Fruit fly (Drosophila melanogaster) whole organism, embryonic: ENCODE measurements around the gene CG42240.
A peak's percentile ranks its signal among the peaks of the same experiment; 100 is the strongest.

Source experiments
- Adf1 ChIP-seq: fragments of 200-800 bp; sonication (Bioruptor generic); IDR thresholded peaks from 2 replicates; pipeline ENCODE4 v1.3.6; 2022; ENCODE audit warnings: missing biosample characterization, missing genetic modification characterization
- Antp ChIP-seq: fragments of 200-800 bp; sonication (Bioruptor generic); optimal IDR thresholded peaks from 3 replicates; lab custom pipeline; 2016; ENCODE audit warnings: missing biosample characterization, missing genetic modification characterization
- CG11247 ChIP-seq: fragments of 200-800 bp; sonication (Bioruptor generic); IDR thresholded peaks from 2 replicates; pipeline ENCODE4 v1.3.6; 2022; ENCODE audit warnings: missing biosample characterization, missing genetic modification characterization
- CG13287 ChIP-seq: fragments of 200-800 bp; sonication (Bioruptor generic); IDR thresholded peaks from 2 replicates; pipeline ENCODE4 v1.3.6; 2022; ENCODE audit warnings: missing biosample characterization, missing genetic modification characterization; ENCODE audit not compliant: partially characterized antibody
- CG14710 ChIP-seq: fragments of 200-800 bp; sonication (Bioruptor generic); optimal IDR thresholded peaks from 3 replicates; lab custom pipeline; 2019; ENCODE audit warnings: missing biosample characterization, mild to moderate bottlenecking, missing genetic modification characterization, moderate library complexity
- CG16813 ChIP-seq: fragments of 200-800 bp; sonication (Bioruptor generic); IDR thresholded peaks from 3 replicates; pipeline ENCODE4 v1.3.6; 2022; ENCODE audit warnings: missing biosample characterization, missing genetic modification characterization; ENCODE audit not compliant: partially characterized antibody
- CG17385 ChIP-seq: fragments of 200-800 bp; sonication (Bioruptor generic); optimal IDR thresholded peaks from 3 replicates; lab custom pipeline; 2018; ENCODE audit warnings: missing biosample characterization, mild to moderate bottlenecking, missing genetic modification characterization
- CG2889 ChIP-seq: fragments of 200-800 bp; sonication (Bioruptor generic); IDR thresholded peaks from 3 replicates; pipeline ENCODE4 v1.3.6; 2022; ENCODE audit warnings: missing biosample characterization, missing genetic modification characterization
- CG34376 ChIP-seq: fragments of 200-800 bp; sonication (Bioruptor generic); optimal IDR thresholded peaks from 2 replicates; lab custom pipeline; 2018; ENCODE audit warnings: missing biosample characterization, mild to moderate bottlenecking, missing genetic modification characterization
- CG6791 ChIP-seq: fragments of 200-800 bp; sonication (Bioruptor generic); IDR thresholded peaks from 3 replicates; pipeline ENCODE4 v1.3.6; 2022; ENCODE audit warnings: missing biosample characterization, missing genetic modification characterization; ENCODE audit not compliant: partially characterized antibody
- CG7745 ChIP-seq: fragments of 200-800 bp; sonication (Bioruptor generic); optimal IDR thresholded peaks from 2 replicates; lab custom pipeline; 2018; ENCODE audit warnings: missing biosample characterization, mild to moderate bottlenecking, missing genetic modification characterization, moderate library complexity
- CG7987 ChIP-seq: fragments of 200-800 bp; sonication (Bioruptor generic); optimal IDR thresholded peaks from 2 replicates; lab custom pipeline; 2018; ENCODE audit warnings: missing biosample characterization, mild to moderate bottlenecking, missing genetic modification characterization, moderate library complexity
- CG8290 ChIP-seq, 3 experiments: fragments of 200-800 bp; sonication (Bioruptor generic); optimal IDR thresholded peaks; 2 replicates each; lab custom pipeline; 2016 to 2019; ENCODE audit warnings: missing biosample characterization in 3 of 3, missing genetic modification characterization in 3 of 3, mild to moderate bottlenecking in 2 of 3, moderate library complexity in 1 of 3
- CG9797 ChIP-seq: fragments of 200-800 bp; sonication (Bioruptor generic); optimal IDR thresholded peaks from 3 replicates; lab custom pipeline; 2018; ENCODE audit warnings: missing biosample characterization, mild to moderate bottlenecking, missing genetic modification characterization
- Doc3 ChIP-seq: fragments of 200-800 bp; sonication (Bioruptor generic); IDR thresholded peaks from 3 replicates; pipeline ENCODE4 v1.3.6; 2022; ENCODE audit warnings: missing biosample characterization, missing genetic modification characterization; ENCODE audit not compliant: partially characterized antibody
- Drgx ChIP-seq: fragments of 200-800 bp; sonication (Bioruptor generic); IDR thresholded peaks from 2 replicates; pipeline ENCODE4 v1.3.6; 2022; ENCODE audit warnings: missing biosample characterization, missing genetic modification characterization
- E2f2 ChIP-seq: fragments of 200-800 bp; sonication (Bioruptor generic); IDR thresholded peaks from 2 replicates; pipeline ENCODE4 v1.3.6; 2022; ENCODE audit warnings: missing biosample characterization, missing genetic modification characterization
- Eip74EF ChIP-seq, 2 experiments: fragments of 200-800 bp in 1 of 2; fragments of >200 bp in 1 of 2; sonication (Bioruptor generic) in 1 of 2; optimal IDR thresholded peaks; 2 replicates each; lab custom pipeline; 2017 to 2019; ENCODE audit warnings: missing biosample characterization in 2 of 2, missing genetic modification characterization in 2 of 2, mild to moderate bottlenecking in 1 of 2, moderate library complexity in 1 of 2
- Gsc ChIP-seq: fragments of 200-800 bp; sonication (Bioruptor generic); IDR thresholded peaks from 2 replicates; pipeline ENCODE4 v1.3.6; 2022; ENCODE audit warnings: missing biosample characterization, missing genetic modification characterization
- H2.0 ChIP-seq: fragments of 200-800 bp; sonication (Bioruptor generic); IDR thresholded peaks from 2 replicates; pipeline ENCODE4 v1.3.6; 2022; ENCODE audit warnings: missing biosample characterization, missing genetic modification characterization
- Jarid2 ChIP-seq: fragments of 200-800 bp; sonication (Bioruptor generic); optimal IDR thresholded peaks from 3 replicates; lab custom pipeline; 2017; ENCODE audit warnings: mild to moderate bottlenecking, missing biosample characterization, missing genetic modification reagents, missing genetic modification characterization
- MBD-R2 ChIP-seq: fragments of 200-800 bp; sonication (Bioruptor generic); IDR thresholded peaks from 2 replicates; pipeline ENCODE4 v1.3.6; 2022; ENCODE audit warnings: missing biosample characterization, missing genetic modification characterization
- MESR4 ChIP-seq: fragments of 200-800 bp; sonication (Bioruptor generic); optimal IDR thresholded peaks from 2 replicates; lab custom pipeline; 2018; ENCODE audit warnings: missing biosample characterization, mild to moderate bottlenecking, missing genetic modification characterization, moderate library complexity
- Nf-YB ChIP-seq: fragments of 200-800 bp; sonication (Bioruptor generic); optimal IDR thresholded peaks from 3 replicates; lab custom pipeline; 2019; ENCODE audit warnings: missing biosample characterization, mild to moderate bottlenecking, missing genetic modification characterization, moderate library complexity
- Scr ChIP-seq: fragments of 200-800 bp; sonication (Bioruptor generic); IDR thresholded peaks from 2 replicates; pipeline ENCODE4 v1.3.6; 2022; ENCODE audit warnings: missing biosample characterization, missing genetic modification characterization; ENCODE audit not compliant: partially characterized antibody
- Side ChIP-seq: fragments of 200-800 bp; sonication (Bioruptor generic); optimal IDR thresholded peaks from 2 replicates; lab custom pipeline; 2016; ENCODE audit warnings: missing biosample characterization, missing genetic modification characterization
- amos ChIP-seq: fragments of 200-800 bp; sonication (Bioruptor generic); IDR thresholded peaks from 2 replicates; pipeline ENCODE4 v1.3.6; 2022; ENCODE audit warnings: missing biosample characterization, missing genetic modification characterization; ENCODE audit not compliant: partially characterized antibody
- ara ChIP-seq: fragments of 200-800 bp; sonication (Bioruptor generic); IDR thresholded peaks from 2 replicates; pipeline ENCODE4 v1.3.6; 2022; ENCODE audit warnings: missing biosample characterization, missing genetic modification characterization
- ato ChIP-seq: fragments of 200-800 bp; sonication (Bioruptor generic); IDR thresholded peaks from 2 replicates; pipeline ENCODE4 v1.3.6; 2022; ENCODE audit warnings: missing biosample characterization, missing genetic modification characterization; ENCODE audit not compliant: partially characterized antibody
- bbx ChIP-seq: fragments of 200-800 bp; sonication (Bioruptor generic); IDR thresholded peaks from 2 replicates; pipeline ENCODE4 v1.3.6; 2022; ENCODE audit warnings: missing biosample characterization, missing genetic modification characterization; ENCODE audit not compliant: partially characterized antibody
- bowl ChIP-seq: fragments of 200-800 bp; sonication (Bioruptor generic); IDR thresholded peaks from 2 replicates; pipeline ENCODE4 v1.3.6; 2022; ENCODE audit warnings: missing biosample characterization, missing genetic modification characterization
- chinmo ChIP-seq: fragments of 200-800 bp; sonication (Bioruptor generic); IDR thresholded peaks from 4 replicates; pipeline ENCODE4 v1.3.6; 2022; ENCODE audit warnings: missing biosample characterization, missing genetic modification characterization; ENCODE audit not compliant: partially characterized antibody
- esg ChIP-seq: fragments of 200-800 bp; sonication (Bioruptor generic); conservative IDR thresholded peaks from 2 replicates; pipeline ENCODE4 v1.3.6; 2022; ENCODE audit warnings: missing biosample characterization, missing genetic modification characterization
- exex ChIP-seq: fragments of 200-800 bp; sonication (Bioruptor generic); optimal IDR thresholded peaks from 4 replicates; lab custom pipeline; 2018; ENCODE audit warnings: missing biosample characterization, mild to moderate bottlenecking, missing genetic modification characterization, moderate library complexity
- gfzf ChIP-seq: fragments of 200-800 bp; sonication (Bioruptor generic); optimal IDR thresholded peaks from 2 replicates; lab custom pipeline; 2016; ENCODE audit warnings: missing biosample characterization, mild to moderate bottlenecking, missing genetic modification characterization, moderate library complexity
- hbn ChIP-seq: fragments of 200-800 bp; sonication (Bioruptor generic); IDR thresholded peaks from 2 replicates; pipeline ENCODE4 v1.3.6; 2022; ENCODE audit warnings: missing biosample characterization, missing genetic modification characterization; ENCODE audit not compliant: partially characterized antibody
- jing ChIP-seq: fragments of 200-800 bp; sonication (Bioruptor generic); optimal IDR thresholded peaks from 2 replicates; lab custom pipeline; 2018; ENCODE audit warnings: missing biosample characterization, mild to moderate bottlenecking, missing genetic modification characterization
- nmo ChIP-seq: fragments of 200-800 bp; sonication (Bioruptor generic); optimal IDR thresholded peaks from 2 replicates; lab custom pipeline; 2018; ENCODE audit warnings: missing biosample characterization, mild to moderate bottlenecking, missing genetic modification characterization, moderate library complexity
- prd ChIP-seq, 3 experiments: fragments of >200 bp in 2 of 3; fragments of 200-800 bp in 1 of 3; sonication (Bioruptor generic) in 1 of 3; optimal IDR thresholded peaks in 2 of 3; IDR thresholded peaks in 1 of 3; 2 replicates in 2 of 3; 3 replicates in 1 of 3; pipeline versions ENCODE4 v1.3.6 to Lab custom; 2017 to 2022; ENCODE audit warnings: missing biosample characterization in 1 of 3, missing genetic modification characterization in 1 of 3
- pros ChIP-seq: fragments of 200-800 bp; sonication (Bioruptor generic); optimal IDR thresholded peaks from 3 replicates; lab custom pipeline; 2019; ENCODE audit warnings: missing biosample characterization, mild to moderate bottlenecking, missing genetic modification characterization, moderate library complexity
- sc ChIP-seq, 3 experiments: fragments of >200 bp in 2 of 3; fragments of 200-800 bp in 1 of 3; sonication (Bioruptor generic) in 1 of 3; optimal IDR thresholded peaks; 2 replicates in 2 of 3; 3 replicates in 1 of 3; lab custom pipeline; 2017; ENCODE audit warnings: mild to moderate bottlenecking in 1 of 3, missing biosample characterization in 1 of 3, missing genetic modification characterization in 1 of 3, missing genetic modification reagents in 1 of 3
- tgo ChIP-seq: fragments of 200-800 bp; sonication (Bioruptor generic); IDR thresholded peaks from 3 replicates; pipeline ENCODE4 v1.3.6; 2022; ENCODE audit warnings: missing biosample characterization, missing genetic modification characterization
- trem ChIP-seq: fragments of 200-800 bp; optimal IDR thresholded peaks from 3 replicates; lab custom pipeline; 2019; ENCODE audit warnings: missing biosample characterization, mild to moderate bottlenecking, missing genetic modification characterization, moderate library complexity
- twi ChIP-seq: fragments of 200-800 bp; optimal IDR thresholded peaks from 2 replicates; lab custom pipeline; 2019; ENCODE audit warnings: missing biosample characterization, mild to moderate bottlenecking, missing genetic modification characterization, moderate library complexity
- unc-4 ChIP-seq: fragments of 200-800 bp; sonication (Bioruptor generic); IDR thresholded peaks from 2 replicates; pipeline ENCODE4 v1.3.6; 2022; ENCODE audit warnings: missing biosample characterization, missing genetic modification characterization; ENCODE audit not compliant: partially characterized antibody
- zen2 ChIP-seq: fragments of 200-800 bp; sonication (Bioruptor generic); IDR thresholded peaks from 3 replicates; pipeline ENCODE4 v1.3.6; 2022; ENCODE audit warnings: missing biosample characterization, missing genetic modification characterization; ENCODE audit not compliant: partially characterized antibody
- zfh2 ChIP-seq: fragments of 200-800 bp; sonication (Bioruptor generic); optimal IDR thresholded peaks from 2 replicates; lab custom pipeline; 2016; ENCODE audit warnings: missing biosample characterization, missing genetic modification characterization

Gene CG42240

dm6 chrX:6301052-6301451 is 29.6 kb upstream of the CG42240 start, which contains the start of gene CG12219 (continued):
- no peak for TF ChIP-seq sc (optimal IDR thresholded peaks at IDR 0.05; lab: Kevin White, UChicago)
- no peak for TF ChIP-seq sc (GFP tag; optimal IDR thresholded peaks at IDR 0.05; lab: Kevin White, UChicago)
- TF ChIP-seq amos (GFP tag; lab: Robert Waterston, UW), result peak; percentile 71; the same call in 1 of the 2 replicates
- peak; percentile 72 for TF ChIP-seq MESR4
- no peak for TF ChIP-seq H2.0 (GFP tag; lab: Robert Waterston, UW)
- no peak for TF ChIP-seq CG8290 (GFP tag; optimal IDR thresholded peaks at IDR 0.05; lab: Kevin White, UChicago)
- TF ChIP-seq CG8290 (tag; optimal IDR thresholded peaks at IDR 0.05; lab: Kevin White, UChicago), result no peak
- peak; percentile 50 for TF ChIP-seq bbx (GFP tag; lab: Robert Waterston, UW)
- peak; percentile 63 for TF ChIP-seq E2f2 (GFP tag; lab: Robert Waterston, UW)
- TF ChIP-seq CG14710, result peak; percentile 53
- TF ChIP-seq CG13287 (GFP tag; lab: Robert Waterston, UW), result peak; percentile 80
- TF ChIP-seq Gsc, result no peak
- no peak for TF ChIP-seq tgo (GFP tag; lab: Robert Waterston, UW)
- no peak for TF ChIP-seq Jarid2 (GFP tag; lab: Kevin White, UChicago)
- no peak for TF ChIP-seq CG34376 (GFP tag; lab: Kevin White, UChicago)
- TF ChIP-seq CG16813 (GFP tag; lab: Robert Waterston, UW), result peak; percentile 42; the same call in 2 of the 3 replicates
- TF ChIP-seq CG2889 (GFP tag; lab: Robert Waterston, UW), result no peak
- TF ChIP-seq CG7987 (GFP tag; lab: Kevin White, UChicago), result no peak
- no peak for TF ChIP-seq Adf1 (GFP tag; lab: Robert Waterston, UW)
- TF ChIP-seq bowl, result no peak
- no peak for TF ChIP-seq prd (optimal IDR thresholded peaks at IDR 0.05; lab: Kevin White, UChicago)
- no peak for TF ChIP-seq prd (GFP tag; IDR thresholded peaks at IDR 0.05; lab: Robert Waterston, UW)
- no peak for TF ChIP-seq Nf-YB (GFP tag; lab: Kevin White, UChicago)
- TF ChIP-seq chinmo (GFP tag; lab: Robert Waterston, UW), result 0 out of 4 replicates have a peak, but pooled peaks have one; percentile 10
- peak; percentile 59 for TF ChIP-seq Scr (GFP tag; lab: Robert Waterston, UW)
- peak; percentile 81 for TF ChIP-seq MBD-R2 (GFP tag; lab: Robert Waterston, UW)
- 0 out of 3 replicates have a peak, but pooled peaks have one; percentile 41 for TF ChIP-seq Doc3 (GFP tag; lab: Robert Waterston, UW)
- no peak for TF ChIP-seq pros (GFP tag; lab: Kevin White, UChicago)
- no peak for TF ChIP-seq zfh2
- TF ChIP-seq exex, result no peak
- no peak for TF ChIP-seq Eip74EF (GFP tag; optimal IDR thresholded peaks at IDR 0.05; lab: Kevin White, UChicago)
- TF ChIP-seq hbn, result peak; percentile 65
- TF ChIP-seq Drgx (GFP tag; lab: Robert Waterston, UW), result no peak
- TF ChIP-seq CG6791 (GFP tag; lab: Robert Waterston, UW), result no peak; the same call in 2 of the 3 replicates
- TF ChIP-seq zen2 (GFP tag; lab: Robert Waterston, UW), result peak; percentile 38; the same call in 1 of the 3 replicates
- peak; percentile 69 for TF ChIP-seq unc-4 (GFP tag; lab: Robert Waterston, UW)
- TF ChIP-seq CG9797 (GFP tag; lab: Kevin White, UChicago), result peak; percentile 75
- TF ChIP-seq esg, result no peak
- TF ChIP-seq gfzf, result peak; percentile 65
- no peak for TF ChIP-seq Side (GFP tag; lab: Kevin White, UChicago)
- no peak for TF ChIP-seq CG17385 (GFP tag; lab: Kevin White, UChicago)
- TF ChIP-seq ara (GFP tag; lab: Robert Waterston, UW), result no peak
- TF ChIP-seq Antp (GFP tag; lab: Kevin White, UChicago), result no peak
- TF ChIP-seq trem (tag; lab: Kevin White, UChicago), result peak; percentile 49
- TF ChIP-seq ato (GFP tag; lab: Robert Waterston, UW), result peak; percentile 10; the same call in 1 of the 2 replicates
- no peak for TF ChIP-seq CG11247 (GFP tag; lab: Robert Waterston, UW)
- TF ChIP-seq nmo (GFP tag; lab: Kevin White, UChicago), result peak; percentile 1
- TF ChIP-seq twi (tag; lab: Kevin White, UChicago), result no peak
- TF ChIP-seq CG7745 (tag; lab: Kevin White, UChicago), result no peak
- no peak for TF ChIP-seq jing (GFP tag; lab: Kevin White, UChicago)
